Worm (Caenorhabditis elegans) whole organism, L1 larva: ENCODE data around the gene R11G11.16.

Experiments used
- C04F5.9 ChIP-seq: sonication (generic microtip); optimal IDR thresholded peaks from 2 replicates; lab custom pipeline; 2016; ENCODE audit warnings: missing genetic modification characterization, missing compliant biosample characterization
- C16A3.4 ChIP-seq: fragments of 150-350 bp; optimal IDR thresholded peaks from 2 replicates; lab custom pipeline; 2014; ENCODE audit warnings: missing biosample characterization, missing genetic modification characterization
- Y116A8C.19 ChIP-seq: sonication (generic microtip); optimal IDR thresholded peaks from 2 replicates; lab custom pipeline; 2016; ENCODE audit warnings: missing compliant biosample characterization, missing genetic modification characterization, borderline replicate concordance
- alr-1 ChIP-seq: fragments of 200-800 bp; sonication (Bioruptor generic); optimal IDR thresholded peaks from 2 replicates; lab custom pipeline; 2018; ENCODE audit warnings: borderline replicate concordance, mild to moderate bottlenecking, missing genetic modification characterization, missing compliant biosample characterization
- blmp-1 ChIP-seq: fragments of 150-350 bp; optimal IDR thresholded peaks from 2 replicates; lab custom pipeline; 2014; ENCODE audit warnings: missing biosample characterization, missing genetic modification characterization
- ceh-63 ChIP-seq: fragments of 200-800 bp; sonication (Bioruptor generic); optimal IDR thresholded peaks from 2 replicates; lab custom pipeline; 2018; ENCODE audit warnings: mild to moderate bottlenecking, missing genetic modification characterization, missing compliant biosample characterization
- ceh-8 ChIP-seq: fragments of 200-800 bp; sonication (Bioruptor generic); optimal IDR thresholded peaks from 2 replicates; lab custom pipeline; 2018; ENCODE audit warnings: mild to moderate bottlenecking, missing genetic modification characterization, moderate library complexity, missing compliant biosample characterization
- ceh-90 ChIP-seq: sonication (generic microtip); optimal IDR thresholded peaks from 2 replicates; lab custom pipeline; 2016; ENCODE audit warnings: missing genetic modification characterization, missing compliant biosample characterization
- efl-1 ChIP-seq, 4 experiments: fragments of 150-350 bp; optimal IDR thresholded peaks in 3 of 4; peaks in 1 of 4; 1 replicate in 1 of 4; 2 replicates in 3 of 4; lab custom pipeline; 2014; ENCODE audit warnings: missing biosample characterization in 2 of 4, missing genetic modification characterization in 2 of 4, missing genetic modification reagents in 2 of 4
- efl-3 ChIP-seq: fragments of 200-800 bp; sonication (Bioruptor generic); optimal IDR thresholded peaks from 2 replicates; lab custom pipeline; 2018; ENCODE audit warnings: mild to moderate bottlenecking, missing genetic modification characterization, missing compliant biosample characterization
- elt-2 ChIP-seq: sonication (generic microtip); optimal IDR thresholded peaks from 2 replicates; lab custom pipeline; 2016; ENCODE audit warnings: missing genetic modification characterization, mild to moderate bottlenecking, inconsistent platforms, missing compliant biosample characterization, missing genetic modification reagents
- ets-5 ChIP-seq: fragments of 200-800 bp; sonication (Bioruptor generic); IDR thresholded peaks from 2 replicates; pipeline ENCODE4 v1.3.6; 2022; ENCODE audit warnings: missing genetic modification characterization, missing compliant biosample characterization
- fos-1 ChIP-seq: fragments of 150-350 bp; optimal IDR thresholded peaks from 2 replicates; lab custom pipeline; 2014; ENCODE audit warnings: missing biosample characterization, missing genetic modification characterization
- grh-1 ChIP-seq: fragments of 200-800 bp; sonication (Bioruptor generic); IDR thresholded peaks from 2 replicates; pipeline ENCODE4 v1.3.6; 2022; ENCODE audit warnings: missing genetic modification reagents, missing genetic modification characterization, missing compliant biosample characterization
- hlh-17 ChIP-seq: fragments of 200-800 bp; sonication (Bioruptor generic); optimal IDR thresholded peaks from 2 replicates; lab custom pipeline; 2018; ENCODE audit warnings: missing genetic modification characterization, mild to moderate bottlenecking, missing compliant biosample characterization, moderate library complexity, borderline replicate concordance
- hlh-4 ChIP-seq: sonication (generic microtip); optimal IDR thresholded peaks from 2 replicates; lab custom pipeline; 2016; ENCODE audit warnings: mild to moderate bottlenecking, missing genetic modification characterization, missing compliant biosample characterization
- irx-1 ChIP-seq: sonication (generic microtip); optimal IDR thresholded peaks from 2 replicates; lab custom pipeline; 2016; ENCODE audit warnings: missing genetic modification characterization, missing compliant biosample characterization
- jun-1 ChIP-seq: fragments of 150-350 bp; optimal IDR thresholded peaks from 2 replicates; lab custom pipeline; 2014; ENCODE audit warnings: missing biosample characterization, missing genetic modification reagents, missing genetic modification characterization
- lin-14 ChIP-seq: fragments of 200-800 bp; sonication (Bioruptor generic); optimal IDR thresholded peaks from 2 replicates; lab custom pipeline; 2018; ENCODE audit warnings: mild to moderate bottlenecking, missing genetic modification characterization, moderate library complexity, missing compliant biosample characterization
- lsy-2 ChIP-seq, 2 experiments: fragments of 150-350 bp; optimal IDR thresholded peaks; 2 replicates each; lab custom pipeline; 2014; ENCODE audit warnings: missing biosample characterization in 2 of 2, missing genetic modification characterization in 2 of 2
- mab-9 ChIP-seq: fragments of 200-800 bp; sonication (Bioruptor generic); IDR thresholded peaks from 2 replicates; pipeline ENCODE4 v1.3.6; 2022; ENCODE audit warnings: missing genetic modification reagents, missing genetic modification characterization, missing compliant biosample characterization
- mef-2 ChIP-seq: fragments of 150-350 bp; optimal IDR thresholded peaks from 2 replicates; lab custom pipeline; 2014; ENCODE audit warnings: missing biosample characterization, missing genetic modification characterization
- nhr-11 ChIP-seq: fragments of 150-350 bp; optimal IDR thresholded peaks from 2 replicates; lab custom pipeline; 2014; ENCODE audit warnings: missing biosample characterization, missing genetic modification characterization
- nhr-12 ChIP-seq: sonication (generic microtip); optimal IDR thresholded peaks from 2 replicates; lab custom pipeline; 2017; ENCODE audit warnings: missing biosample characterization, missing genetic modification characterization
- nhr-20 ChIP-seq: sonication (generic microtip); optimal IDR thresholded peaks from 2 replicates; lab custom pipeline; 2016; ENCODE audit warnings: mild to moderate bottlenecking, missing genetic modification characterization, missing compliant biosample characterization
- nhr-237 ChIP-seq: fragments of 150-350 bp; optimal IDR thresholded peaks from 2 replicates; lab custom pipeline; 2014; ENCODE audit warnings: missing biosample characterization, missing genetic modification characterization
- nhr-76 ChIP-seq: sonication (generic microtip); optimal IDR thresholded peaks from 2 replicates; lab custom pipeline; 2017; ENCODE audit warnings: missing biosample characterization, missing genetic modification characterization
- nhr-84 ChIP-seq: sonication (generic microtip); optimal IDR thresholded peaks from 2 replicates; lab custom pipeline; 2017; ENCODE audit warnings: missing biosample characterization, missing genetic modification characterization
- nhr-85 ChIP-seq: sonication (generic microtip); peaks from one replicate; lab custom pipeline; 2016; ENCODE audit warnings: missing genetic modification characterization, inconsistent platforms, missing compliant biosample characterization
- snpc-4 ChIP-seq: fragments of 150-350 bp; optimal IDR thresholded peaks from 2 replicates; lab custom pipeline; 2014; ENCODE audit warnings: missing biosample characterization, missing genetic modification characterization
- swsn-7 ChIP-seq: sonication (generic microtip); optimal IDR thresholded peaks from 2 replicates; lab custom pipeline; 2016; ENCODE audit warnings: missing genetic modification characterization, missing compliant biosample characterization
- tbx-2 ChIP-seq: sonication (generic microtip); optimal IDR thresholded peaks from 2 replicates; lab custom pipeline; 2016; ENCODE audit warnings: missing genetic modification characterization, missing compliant biosample characterization
- tlp-1 ChIP-seq: fragments of 150-350 bp; optimal IDR thresholded peaks from 2 replicates; lab custom pipeline; 2014; ENCODE audit warnings: missing biosample characterization, missing genetic modification characterization
- unc-30 ChIP-seq: sonication (generic microtip); optimal IDR thresholded peaks from 2 replicates; lab custom pipeline; 2017; ENCODE audit warnings: missing biosample characterization, missing genetic modification characterization
- unc-62 ChIP-seq: fragments of 150-350 bp; optimal IDR thresholded peaks from 2 replicates; lab custom pipeline; 2014; ENCODE audit warnings: missing biosample characterization, missing genetic modification reagents, missing genetic modification characterization
- unc-98 ChIP-seq: fragments of 200-800 bp; sonication (Bioruptor generic); IDR thresholded peaks from 2 replicates; pipeline ENCODE4 v1.3.6; 2022; ENCODE audit warnings: missing genetic modification characterization, missing compliant biosample characterization
- xbp-1 ChIP-seq: sonication (generic microtip); optimal IDR thresholded peaks from 2 replicates; lab custom pipeline; 2016; ENCODE audit warnings: missing genetic modification characterization, missing compliant biosample characterization

Gene R11G11.16

ce11 chrV:525040-525439 is at the start of gene R11G11.16:
Gene R11G11.16 (minus strand): TSS chrV:525140.
- TF ChIP-seq elt-2 (tag; lab: Kevin White, UChicago) (no peak), irx-1 (tag; lab: Kevin White, UChicago) (no peak), unc-62 (no peak), unc-98 (no peak)

DNA sequence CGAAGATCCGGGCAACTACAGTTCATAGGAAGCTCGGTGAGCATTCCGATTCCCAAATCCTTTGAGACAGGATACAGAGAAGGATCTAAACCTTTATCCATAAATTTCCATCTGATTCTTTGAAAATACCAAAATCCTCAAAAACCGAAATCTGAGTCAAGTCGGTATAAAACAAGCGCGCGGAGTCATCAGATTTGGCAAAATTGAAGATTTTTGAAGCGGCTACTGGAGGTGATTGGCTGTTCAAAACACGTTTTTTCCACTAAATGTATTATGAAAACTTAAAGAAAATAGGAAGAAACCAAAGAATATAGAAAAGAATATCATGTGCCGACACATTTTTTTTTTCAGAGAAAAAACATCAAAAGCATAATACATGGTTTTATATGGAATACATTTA is 49.7 kb upstream of the R11G11.16 start, which contains the start of gene C14C6.13:
Gene C14C6.13, minus strand, starts transcription at position 101 of the 400 bp plus-strand sequence.
- TF ChIP-seq alr-1: no peak
- no peak for TF ChIP-seq nhr-84 (tag; lab: Kevin White, UChicago)
- TF ChIP-seq ceh-63 (GFP tag; lab: Kevin White, UChicago): no peak
- no peak for TF ChIP-seq nhr-85 (tag; lab: Kevin White, UChicago)
- TF ChIP-seq xbp-1: no peak
- no peak for TF ChIP-seq tbx-2
- no peak for TF ChIP-seq blmp-1
- TF ChIP-seq nhr-237: no peak
- no peak for TF ChIP-seq ceh-90 (tag; lab: Kevin White, UChicago)
- TF ChIP-seq ets-5 (GFP tag; lab: Robert Waterston, UW): no peak
- TF ChIP-seq mab-9 (GFP tag; lab: Robert Waterston, UW): no peak
- no peak for TF ChIP-seq nhr-12 (tag; lab: Kevin White, UChicago)

- TF ChIP-seq hlh-4 (tag; lab: Kevin White, UChicago): no peak
- TF ChIP-seq Y116A8C.19: no peak
- TF ChIP-seq efl-3 (GFP tag; lab: Kevin White, UChicago): no peak
- no peak for TF ChIP-seq fos-1
- TF ChIP-seq hlh-17 (GFP tag; lab: Kevin White, UChicago): no peak
- TF ChIP-seq lin-14: no peak
- no peak for TF ChIP-seq xbp-1
- TF ChIP-seq ceh-8: no peak
- TF ChIP-seq unc-30 (tag; lab: Kevin White, UChicago): no peak
- no peak for TF ChIP-seq tlp-1 (tag; lab: Kevin White, UChicago)
- no peak for TF ChIP-seq alr-1
- TF ChIP-seq nhr-76 (tag; lab: Kevin White, UChicago): no peak
These were observed 43.2 kb upstream of the R11G11.16 start, which contains the start of gene sri-72 for ce11 chrV:568105-568504. Gene sri-72 (minus strand): TSS chrV:568205.

- TF ChIP-seq nhr-20 (no peak), swsn-7 (no peak), nhr-12 (tag; lab: Kevin White, UChicago) (no peak), grh-1 (GFP tag; lab: Robert Waterston, UW) (no peak), jun-1 (tag; lab: Kevin White, UChicago) (no peak), efl-1 (optimal IDR thresholded peaks at IDR 0.05; lab: Kevin White, UChicago) (no peak), efl-1 (GFP tag; optimal IDR thresholded peaks at IDR 0.05 in 1 of 2; lab: Kevin White, UChicago) (no peak), snpc-4 (tag; lab: Kevin White, UChicago) (no peak), hlh-17 (GFP tag; lab: Kevin White, UChicago) (no peak), efl-3 (GFP tag; lab: Kevin White, UChicago) (no peak), C04F5.9 (tag; lab: Kevin White, UChicago) (no peak), lsy-2 (tag; optimal IDR thresholded peaks at IDR 0.05; lab: Kevin White, UChicago) (no peak), nhr-84 (tag; lab: Kevin White, UChicago) (no peak), mef-2 (no peak), C16A3.4 (tag; lab: Kevin White, UChicago) (no peak), nhr-11 (tag; lab: Kevin White, UChicago) (no peak), fos-1 (no peak), nhr-237 (no peak)
These were observed 41.0 kb upstream of the R11G11.16 start, which contains the start of gene sri-73 for ce11 chrV:565984-566383. Gene sri-73 (minus strand): TSS chrV:566084.
